Worm (Caenorhabditis elegans) whole organism, early embryonic: Measurements from ENCODE around the gene sql-1.

Experiments
- ama-1 ChIP-seq: fragments of 150-350 bp; optimal IDR thresholded peaks from 2 replicates; lab custom pipeline; 2014
- ceh-36 ChIP-seq: sonication (generic microtip); optimal IDR thresholded peaks from 2 replicates; lab custom pipeline; 2016; ENCODE audit warnings: missing genetic modification characterization, inconsistent platforms, missing compliant biosample characterization
- ets-7 ChIP-seq: sonication (generic microtip); optimal IDR thresholded peaks from 2 replicates; lab custom pipeline; 2016; ENCODE audit warnings: missing genotype, missing genetic modification characterization, missing compliant biosample characterization
- flt-1 ChIP-seq: fragments of 200-800 bp; sonication (Bioruptor generic); IDR thresholded peaks from 2 replicates; pipeline ENCODE4 v1.3.6; 2022; ENCODE audit warnings: missing genetic modification characterization, missing compliant biosample characterization
- hmbx-1 ChIP-seq: sonication (generic microtip); optimal IDR thresholded peaks from 2 replicates; lab custom pipeline; 2016; ENCODE audit warnings: mild to moderate bottlenecking, missing genetic modification characterization, missing compliant biosample characterization
- hmg-4 ChIP-seq: fragments of 200-800 bp; sonication (Bioruptor generic); optimal IDR thresholded peaks from 2 replicates; lab custom pipeline; 2018; ENCODE audit warnings: mild to moderate bottlenecking, missing genetic modification characterization, missing compliant biosample characterization
- pes-1 ChIP-seq: fragments of 200-800 bp; sonication (Bioruptor generic); IDR thresholded peaks from 2 replicates; pipeline ENCODE4 v1.3.6; 2022; ENCODE audit warnings: missing genetic modification reagents, missing genetic modification characterization, missing compliant biosample characterization
- scrt-1 ChIP-seq: fragments of 200-800 bp; sonication (Bioruptor generic); IDR thresholded peaks from 2 replicates; pipeline ENCODE4 v1.3.6; 2022; ENCODE audit warnings: missing genetic modification characterization, missing compliant biosample characterization
- sea-1 ChIP-seq: fragments of 200-800 bp; sonication (Bioruptor generic); conservative IDR thresholded peaks from 2 replicates; pipeline ENCODE4 v1.3.6; 2022; ENCODE audit warnings: missing genetic modification characterization, missing compliant biosample characterization
- tbx-11 ChIP-seq: fragments of 200-800 bp; sonication (Bioruptor generic); IDR thresholded peaks from 2 replicates; pipeline ENCODE4 v1.3.6; 2022; ENCODE audit warnings: missing genetic modification characterization, missing compliant biosample characterization
- tbx-37 ChIP-seq: fragments of 200-800 bp; sonication (Bioruptor generic); conservative IDR thresholded peaks from 2 replicates; pipeline ENCODE4 v1.3.6; 2022; ENCODE audit warnings: missing genetic modification reagents, missing genetic modification characterization, missing compliant biosample characterization
- tra-4 ChIP-seq: sonication (generic microtip); optimal IDR thresholded peaks from 2 replicates; lab custom pipeline; 2017; ENCODE audit warnings: missing genetic modification characterization, missing compliant biosample characterization

DNA sequence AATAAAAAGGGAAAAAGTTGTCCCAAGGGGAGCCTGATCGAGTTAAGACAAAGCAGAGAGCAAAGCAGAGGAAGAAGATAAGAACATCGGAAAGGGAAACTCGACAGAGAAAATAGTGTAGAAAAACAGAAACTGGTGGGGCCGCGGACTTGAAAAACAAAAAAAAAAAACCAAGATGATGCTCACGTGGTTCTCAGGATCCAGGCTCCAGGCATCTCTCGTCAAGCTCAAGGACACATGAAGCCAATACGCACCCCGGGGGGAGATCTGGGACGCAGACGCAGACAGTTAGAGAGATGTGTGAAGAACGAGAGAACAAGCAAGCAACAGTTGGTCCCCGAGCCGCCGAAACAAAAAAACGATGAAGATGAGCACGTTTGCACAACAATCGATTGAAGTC lies 56.7 kb downstream of the sql-1 start:
- TF ChIP-seq hmbx-1 (tag; lab: Kevin White, UChicago) (no peak), tra-4 (tag; lab: Kevin White, UChicago) (no peak), ama-1 (lab: Kevin White, UChicago) (no peak), sea-1 (GFP tag; lab: Robert Waterston, UW) (no peak), scrt-1 (GFP tag; lab: Robert Waterston, UW) (no peak), pes-1 (GFP tag; lab: Robert Waterston, UW) (no peak), ceh-36 (no peak), flt-1 (GFP tag; lab: Robert Waterston, UW) (no peak), tbx-11 (GFP tag; lab: Robert Waterston, UW) (no peak), hmg-4 (GFP tag; lab: Kevin White, UChicago) (no peak), tbx-37 (GFP tag; lab: Robert Waterston, UW) (no peak), ets-7 (tag; lab: Kevin White, UChicago) (no peak)
